Fruit fly (Drosophila melanogaster) whole organism, embryonic: Measurements from ENCODE around the gene CG14402.

Source experiments
- Ada2b ChIP-seq: fragments of 200-800 bp; sonication (Bioruptor generic); IDR thresholded peaks from 2 replicates; pipeline ENCODE4 v1.3.6; 2022; ENCODE audit warnings: missing biosample characterization, missing genetic modification characterization
- CG11504 ChIP-seq: fragments of 200-800 bp; sonication (Bioruptor generic); optimal IDR thresholded peaks from 3 replicates; lab custom pipeline; 2019; ENCODE audit warnings: missing biosample characterization, mild to moderate bottlenecking, missing genetic modification characterization, moderate library complexity
- CG12659 ChIP-seq: fragments of 200-800 bp; sonication (Bioruptor generic); optimal IDR thresholded peaks from 3 replicates; lab custom pipeline; 2017; ENCODE audit warnings: mild to moderate bottlenecking, missing biosample characterization, missing genetic modification reagents, missing genetic modification characterization
- CG14441 ChIP-seq: fragments of 200-800 bp; sonication (Bioruptor generic); IDR thresholded peaks from 2 replicates; pipeline ENCODE4 v1.3.6; 2022; ENCODE audit warnings: missing biosample characterization, missing genetic modification characterization
- CG15269 ChIP-seq: fragments of 200-800 bp; sonication (Bioruptor generic); optimal IDR thresholded peaks from 2 replicates; lab custom pipeline; 2018; ENCODE audit warnings: missing biosample characterization, mild to moderate bottlenecking, missing genetic modification characterization, moderate library complexity
- CG17359 ChIP-seq: fragments of 200-800 bp; sonication (Bioruptor generic); optimal IDR thresholded peaks from 3 replicates; lab custom pipeline; 2018; ENCODE audit warnings: missing biosample characterization, mild to moderate bottlenecking, missing genetic modification characterization, moderate library complexity
- CG17829 ChIP-seq: fragments of 200-800 bp; optimal IDR thresholded peaks from 2 replicates; lab custom pipeline; 2019; ENCODE audit warnings: missing biosample characterization, mild to moderate bottlenecking, missing genetic modification characterization, moderate library complexity
- CG17912 ChIP-seq: fragments of 200-800 bp; sonication (Bioruptor generic); optimal IDR thresholded peaks from 2 replicates; lab custom pipeline; 2018; ENCODE audit warnings: missing biosample characterization, mild to moderate bottlenecking, missing genetic modification characterization
- CG18599 ChIP-seq: fragments of 200-800 bp; sonication (Bioruptor generic); optimal IDR thresholded peaks from 3 replicates; lab custom pipeline; 2017; ENCODE audit warnings: missing biosample characterization, missing genetic modification characterization, mild to moderate bottlenecking, moderate library complexity, missing genetic modification reagents
- CG2120 ChIP-seq: fragments of 200-800 bp; sonication (Bioruptor generic); optimal IDR thresholded peaks from 3 replicates; lab custom pipeline; 2016; ENCODE audit warnings: missing biosample characterization, missing genetic modification characterization
- CG2889 ChIP-seq: fragments of 200-800 bp; sonication (Bioruptor generic); IDR thresholded peaks from 3 replicates; pipeline ENCODE4 v1.3.6; 2022; ENCODE audit warnings: missing biosample characterization, missing genetic modification characterization
- CG30431 ChIP-seq: fragments of 200-800 bp; sonication (Bioruptor generic); optimal IDR thresholded peaks from 2 replicates; lab custom pipeline; 2017; ENCODE audit warnings: missing biosample characterization, missing genetic modification characterization
- CG3065 ChIP-seq: fragments of 200-800 bp; sonication (Bioruptor generic); optimal IDR thresholded peaks from 2 replicates; lab custom pipeline; 2016; ENCODE audit warnings: missing biosample characterization, missing genetic modification characterization
- CG31365 ChIP-seq: fragments of 200-800 bp; sonication (Bioruptor generic); optimal IDR thresholded peaks from 2 replicates; lab custom pipeline; 2018; ENCODE audit warnings: missing biosample characterization, mild to moderate bottlenecking, missing genetic modification characterization
- CG32767 ChIP-seq: fragments of 200-800 bp; sonication (Bioruptor generic); IDR thresholded peaks from 2 replicates; pipeline ENCODE4 v1.3.6; 2022; ENCODE audit warnings: missing biosample characterization, missing genetic modification characterization
- CG3726 ChIP-seq: fragments of 200-800 bp; sonication (Bioruptor generic); IDR thresholded peaks from 3 replicates; pipeline ENCODE4, ENCODE4 v1.3.6; 2022; ENCODE audit warnings: missing biosample characterization, missing genetic modification characterization
- CG4282 ChIP-seq: fragments of 200-800 bp; sonication (Bioruptor generic); optimal IDR thresholded peaks from 2 replicates; lab custom pipeline; 2016; ENCODE audit warnings: missing biosample characterization, missing genetic modification characterization
- CG4617 ChIP-seq: fragments of 200-800 bp; sonication (Bioruptor generic); optimal IDR thresholded peaks from 3 replicates; lab custom pipeline; 2016; ENCODE audit warnings: missing biosample characterization, missing genetic modification characterization, borderline replicate concordance
- CG7357 ChIP-seq: fragments of 200-800 bp; sonication (Bioruptor generic); IDR thresholded peaks from 3 replicates; pipeline ENCODE4 v1.3.6; 2022; ENCODE audit warnings: missing biosample characterization, missing genetic modification characterization
- CG7839 ChIP-seq: fragments of 200-800 bp; sonication (Bioruptor generic); optimal IDR thresholded peaks from 3 replicates; lab custom pipeline; 2018; ENCODE audit warnings: missing biosample characterization, mild to moderate bottlenecking, missing genetic modification characterization, moderate library complexity
- CG9215 ChIP-seq: fragments of 200-800 bp; sonication (Bioruptor generic); IDR thresholded peaks from 2 replicates; pipeline ENCODE4 v1.3.6; 2022; ENCODE audit warnings: missing biosample characterization, missing genetic modification characterization
- CG9932 ChIP-seq: fragments of 200-800 bp; sonication (Bioruptor generic); IDR thresholded peaks from 2 replicates; pipeline ENCODE4 v1.3.6; 2022; ENCODE audit warnings: missing biosample characterization, missing genetic modification characterization
- Fer3 ChIP-seq: fragments of 200-800 bp; sonication (Bioruptor generic); optimal IDR thresholded peaks from 2 replicates; lab custom pipeline; 2018; ENCODE audit warnings: missing biosample characterization, mild to moderate bottlenecking, missing genetic modification characterization, moderate library complexity
- H2.0 ChIP-seq: fragments of 200-800 bp; sonication (Bioruptor generic); IDR thresholded peaks from 2 replicates; pipeline ENCODE4 v1.3.6; 2022; ENCODE audit warnings: missing biosample characterization, missing genetic modification characterization
- HLHmδ ChIP-seq: fragments of 200-800 bp; sonication (Bioruptor generic); optimal IDR thresholded peaks from 2 replicates; lab custom pipeline; 2018; ENCODE audit warnings: missing biosample characterization, mild to moderate bottlenecking, missing genetic modification characterization, moderate library complexity
- Hey ChIP-seq: fragments of 200-800 bp; sonication (Bioruptor generic); optimal IDR thresholded peaks from 3 replicates; lab custom pipeline; 2018; ENCODE audit warnings: missing biosample characterization, mild to moderate bottlenecking, missing genetic modification characterization
- Kr ChIP-seq: fragments of 200-800 bp; sonication (Bioruptor generic); optimal IDR thresholded peaks from 2 replicates; lab custom pipeline; 2017; ENCODE audit warnings: missing biosample characterization, mild to moderate bottlenecking, missing genetic modification characterization
- Lpt ChIP-seq: fragments of >200 bp; optimal IDR thresholded peaks from 2 replicates; lab custom pipeline; 2018; ENCODE audit warnings: missing biosample characterization, missing genetic modification characterization
- Mad ChIP-seq: fragments of 200-800 bp; sonication (Bioruptor generic); optimal IDR thresholded peaks from 2 replicates; lab custom pipeline; 2016; ENCODE audit warnings: missing biosample characterization, missing genetic modification characterization
- Meics ChIP-seq: fragments of 200-800 bp; sonication (Bioruptor generic); optimal IDR thresholded peaks from 2 replicates; lab custom pipeline; 2017; ENCODE audit warnings: missing biosample characterization, mild to moderate bottlenecking, missing genetic modification characterization
- Mrtf ChIP-seq: fragments of 200-800 bp; sonication (Bioruptor generic); IDR thresholded peaks from 3 replicates; pipeline ENCODE4 v1.3.6; 2022; ENCODE audit warnings: missing biosample characterization, missing genetic modification characterization
- Trl ChIP-seq, 3 experiments: fragments of >200 bp in 2 of 3; fragments of 200-800 bp in 1 of 3; sonication (Bioruptor generic) in 1 of 3; optimal IDR thresholded peaks; 2 replicates in 1 of 3; 3 replicates in 2 of 3; lab custom pipeline; 2016 to 2017; ENCODE audit warnings: missing biosample characterization in 1 of 3, missing genetic modification characterization in 1 of 3
- bcd ChIP-seq: fragments of 200-800 bp; sonication (Bioruptor generic); optimal IDR thresholded peaks from 2 replicates; lab custom pipeline; 2017; ENCODE audit warnings: missing biosample characterization, mild to moderate bottlenecking, missing genetic modification characterization
- bsh ChIP-seq, 2 experiments: fragments of 200-800 bp; sonication (Bioruptor generic); optimal IDR thresholded peaks; 2 replicates each; lab custom pipeline; 2017 to 2018; ENCODE audit warnings: mild to moderate bottlenecking in 2 of 2, missing biosample characterization in 2 of 2, missing genetic modification characterization in 2 of 2, moderate library complexity in 1 of 2
- caup ChIP-seq: fragments of 200-800 bp; sonication (Bioruptor generic); optimal IDR thresholded peaks from 3 replicates; lab custom pipeline; 2017; ENCODE audit warnings: missing biosample characterization, mild to moderate bottlenecking, missing genetic modification characterization, moderate library complexity; ENCODE audit not compliant: severe bottlenecking
- da ChIP-seq: fragments of 200-800 bp; sonication (Bioruptor generic); optimal IDR thresholded peaks from 2 replicates; lab custom pipeline; 2016; ENCODE audit warnings: missing biosample characterization, missing genetic modification characterization
- eve ChIP-seq, 2 experiments: fragments of >200 bp; optimal IDR thresholded peaks; 2 replicates each; lab custom pipeline; 2017; ENCODE audit warnings: missing biosample characterization in 2 of 2, missing genetic modification characterization in 2 of 2
- ftz-f1 ChIP-seq: fragments of 200-800 bp; sonication (Bioruptor generic); optimal IDR thresholded peaks from 2 replicates; lab custom pipeline; 2016; ENCODE audit warnings: missing biosample characterization, missing genetic modification characterization
- grn ChIP-seq: fragments of 200-800 bp; sonication (Bioruptor generic); optimal IDR thresholded peaks from 3 replicates; lab custom pipeline; 2017; ENCODE audit warnings: missing biosample characterization, missing genetic modification characterization
- ham ChIP-seq: fragments of 200-800 bp; sonication (Bioruptor generic); IDR thresholded peaks from 2 replicates; pipeline ENCODE4 v1.3.6; 2022; ENCODE audit warnings: missing biosample characterization, missing genetic modification characterization
- ind ChIP-seq: fragments of 200-800 bp; sonication (Bioruptor generic); optimal IDR thresholded peaks from 3 replicates; lab custom pipeline; 2016; ENCODE audit warnings: missing biosample characterization, missing genetic modification characterization
- ken ChIP-seq: fragments of 200-800 bp; sonication (Bioruptor generic); IDR thresholded peaks from 3 replicates; pipeline ENCODE4 v1.3.6; 2022; ENCODE audit warnings: missing biosample characterization, missing genetic modification characterization
- lab ChIP-seq: fragments of 200-800 bp; sonication (Bioruptor generic); optimal IDR thresholded peaks from 3 replicates; lab custom pipeline; 2017; ENCODE audit warnings: missing biosample characterization, missing genetic modification characterization, mild to moderate bottlenecking, moderate library complexity, missing genetic modification reagents
- prd ChIP-seq, 3 experiments: fragments of >200 bp in 2 of 3; fragments of 200-800 bp in 1 of 3; sonication (Bioruptor generic) in 1 of 3; optimal IDR thresholded peaks in 2 of 3; IDR thresholded peaks in 1 of 3; 2 replicates in 2 of 3; 3 replicates in 1 of 3; pipeline versions ENCODE4 v1.3.6 to Lab custom; 2017 to 2022; ENCODE audit warnings: missing biosample characterization in 1 of 3, missing genetic modification characterization in 1 of 3
- sr ChIP-seq: fragments of 200-800 bp; sonication (Bioruptor generic); IDR thresholded peaks from 3 replicates; pipeline ENCODE4 v1.3.6; 2022; ENCODE audit warnings: missing biosample characterization, missing genetic modification characterization
- tap ChIP-seq: fragments of 200-800 bp; optimal IDR thresholded peaks from 3 replicates; lab custom pipeline; 2019; ENCODE audit warnings: missing biosample characterization, mild to moderate bottlenecking, missing genetic modification characterization, moderate library complexity
- ttk ChIP-seq: fragments of 200-800 bp; sonication (Bioruptor generic); IDR thresholded peaks from 2 replicates; pipeline ENCODE4 v2.1.2; 2022; ENCODE audit warnings: missing biosample characterization, missing genetic modification characterization
- unpg ChIP-seq: fragments of 200-800 bp; sonication (Bioruptor generic); optimal IDR thresholded peaks from 3 replicates; lab custom pipeline; 2018; ENCODE audit warnings: missing biosample characterization, mild to moderate bottlenecking, missing genetic modification characterization, moderate library complexity
- usp ChIP-seq: fragments of >200 bp; optimal IDR thresholded peaks from 2 replicates; lab custom pipeline; 2017; ENCODE audit warnings: missing biosample characterization, missing genetic modification characterization

Gene CG14402

DNA sequence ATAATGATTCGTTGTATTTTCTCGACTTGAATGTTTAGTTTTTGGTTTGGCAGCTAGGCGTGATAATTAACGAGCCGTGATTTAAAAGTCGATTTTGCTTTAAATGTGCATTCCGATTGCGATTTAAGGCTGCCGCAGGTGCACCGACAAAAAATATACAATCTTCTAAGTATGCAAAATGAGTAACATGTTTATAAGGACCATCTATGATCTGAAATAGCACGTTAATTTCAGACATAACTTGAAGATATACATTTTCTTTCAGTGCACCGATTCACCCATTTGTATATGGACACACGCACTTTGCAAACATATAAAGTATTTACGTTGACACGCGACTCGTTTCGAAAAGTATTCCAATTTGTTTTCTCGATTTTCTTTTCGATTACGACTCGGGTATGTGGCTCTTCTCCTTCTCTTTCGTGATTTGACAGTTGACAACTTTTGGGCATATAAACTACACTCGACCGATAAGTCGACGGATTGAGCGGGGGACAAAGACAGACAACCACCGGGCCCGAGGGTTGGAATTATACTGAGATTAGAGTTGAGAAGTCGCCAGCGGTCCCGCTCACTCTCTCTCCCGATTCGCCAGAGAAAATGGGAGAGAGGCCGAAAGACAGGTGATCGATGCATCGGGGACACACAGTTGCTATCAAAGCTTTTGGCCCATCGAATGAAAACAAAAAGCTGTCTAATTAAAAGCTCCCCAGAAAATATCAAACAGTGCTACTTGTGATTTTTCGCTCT lies 40.9 kb downstream of the CG14402 start (continued):
- no peak for TF ChIP-seq CG17829
- no peak for TF ChIP-seq CG9215
- TF ChIP-seq caup (GFP tag; lab: Kevin White, UChicago), result peak; percentile 5
- no peak for TF ChIP-seq CG30431
- peak; percentile 24 for TF ChIP-seq ind (GFP tag; lab: Kevin White, UChicago)
- no peak for TF ChIP-seq ken (GFP tag; lab: Robert Waterston, UW)
- no peak for TF ChIP-seq Mad (GFP tag; lab: Kevin White, UChicago)
- TF ChIP-seq CG12659 (GFP tag; lab: Kevin White, UChicago), result peak; percentile 24
- TF ChIP-seq eve (GFP tag; optimal IDR thresholded peaks at IDR 0.05; lab: Kevin White, UChicago), result peak in 1 of 2 experiments; percentile 92
- no peak for TF ChIP-seq CG3065 (GFP tag; lab: Kevin White, UChicago)
- TF ChIP-seq CG4617, result no peak
- peak; percentile 43 for TF ChIP-seq bcd (GFP tag; lab: Kevin White, UChicago)
- TF ChIP-seq CG15269 (tag; lab: Kevin White, UChicago), result peak; percentile 55
- TF ChIP-seq unpg (GFP tag; lab: Kevin White, UChicago), result peak; percentile 34
- TF ChIP-seq CG31365 (tag; lab: Kevin White, UChicago), result peak; percentile 3
- no peak for TF ChIP-seq ham (GFP tag; lab: Robert Waterston, UW)
- no peak for TF ChIP-seq CG9932 (GFP tag; lab: Robert Waterston, UW)
- TF ChIP-seq H2.0 (GFP tag; lab: Robert Waterston, UW), result no peak
- TF ChIP-seq Meics (GFP tag; lab: Kevin White, UChicago), result peak; percentile 14
- TF ChIP-seq CG2889 (GFP tag; lab: Robert Waterston, UW), result no peak
- TF ChIP-seq HLHmδ (GFP tag; lab: Kevin White, UChicago), result peak; percentile 52
- TF ChIP-seq CG14441, result peak; percentile 29; the same call in 1 of the 2 replicates

DNA sequence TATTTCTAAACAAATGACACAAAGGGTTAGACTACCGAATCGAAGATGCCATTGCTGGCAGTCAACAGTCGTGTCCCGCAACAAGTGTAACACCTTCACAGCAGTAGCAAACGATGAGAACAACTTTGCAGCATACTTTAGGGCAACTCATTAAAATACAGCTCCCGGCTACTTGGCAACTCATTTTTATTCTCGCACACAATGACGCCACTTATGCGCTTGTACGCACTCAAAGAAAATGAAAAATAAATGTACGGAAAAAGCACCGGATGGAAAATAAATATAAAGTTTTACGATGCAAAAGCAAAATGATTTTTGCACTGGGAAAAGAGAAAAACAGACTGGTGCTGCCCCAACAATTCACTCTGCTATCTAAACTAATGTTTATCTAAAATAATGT lies 42.1 kb downstream of the CG14402 start:
- no peak for TF ChIP-seq Kr (GFP tag; lab: Kevin White, UChicago)
- TF ChIP-seq tap, result no peak
- TF ChIP-seq Hey, result no peak
- no peak for TF ChIP-seq ttk (GFP tag; lab: Robert Waterston, UW)
- TF ChIP-seq CG7357 (GFP tag; lab: Robert Waterston, UW), result no peak
- no peak for TF ChIP-seq prd (optimal IDR thresholded peaks at IDR 0.05; lab: Kevin White, UChicago)
- peak; percentile 34; the same call in 2 of the 3 replicates for TF ChIP-seq prd (GFP tag; IDR thresholded peaks at IDR 0.05; lab: Robert Waterston, UW)
- peak; percentile 32 for TF ChIP-seq CG17359 (tag; lab: Kevin White, UChicago)
- TF ChIP-seq Mrtf (GFP tag; lab: Robert Waterston, UW), result no peak
- no peak for TF ChIP-seq CG4282
- TF ChIP-seq usp (GFP tag; lab: Kevin White, UChicago), result no peak
- no peak for TF ChIP-seq Ada2b
- TF ChIP-seq CG2120 (GFP tag; lab: Kevin White, UChicago), result peak; percentile 7
- 0 out of 2 replicates have a peak, but pooled peaks have one; percentile 20 for TF ChIP-seq CG32767 (GFP tag; lab: Robert Waterston, UW)
- no peak for TF ChIP-seq CG17912 (GFP tag; lab: Kevin White, UChicago)
- no peak for TF ChIP-seq sr
- peak; percentile 10 for TF ChIP-seq CG7839 (tag; lab: Kevin White, UChicago)
- peak; percentile 8 for TF ChIP-seq CG11504 (tag; lab: Kevin White, UChicago)
- no peak for TF ChIP-seq da
- peak in 1 of 2 experiments; percentile 20 for TF ChIP-seq bsh (GFP tag; optimal IDR thresholded peaks at IDR 0.05; lab: Kevin White, UChicago)
- TF ChIP-seq Lpt (GFP tag; lab: Kevin White, UChicago), result no peak
- peak; percentile 23 for TF ChIP-seq CG18599 (GFP tag; lab: Kevin White, UChicago)
- TF ChIP-seq ftz-f1, result no peak
- TF ChIP-seq Fer3 (tag; lab: Kevin White, UChicago), result no peak
- peak; percentile 61 for TF ChIP-seq lab (GFP tag; lab: Kevin White, UChicago)
- no peak for TF ChIP-seq grn (GFP tag; lab: Kevin White, UChicago)
- no peak for TF ChIP-seq Trl (optimal IDR thresholded peaks at IDR 0.05; lab: Kevin White, UChicago)
- TF ChIP-seq Trl (GFP tag; optimal IDR thresholded peaks at IDR 0.05; lab: Kevin White, UChicago), result no peak
- no peak for TF ChIP-seq CG3726 (GFP tag; lab: Robert Waterston, UW)
- TF ChIP-seq Meics (GFP tag; lab: Kevin White, UChicago), result no peak
